Worm (Caenorhabditis elegans) whole organism, young adult: ENCODE results near the gene rab-3.

Experiments
- B0035.1 ChIP-seq: sonication (generic microtip); optimal IDR thresholded peaks from 2 replicates; lab custom pipeline; 2016; ENCODE audit warnings: missing genetic modification characterization, mild to moderate bottlenecking, missing compliant biosample characterization, missing genotype, missing genetic modification reagents
- B0336.3 ChIP-seq: fragments of 200-800 bp; sonication (Bioruptor generic); IDR thresholded peaks from 2 replicates; pipeline ENCODE4 v1.3.6; 2022; ENCODE audit warnings: missing genetic modification characterization, missing compliant biosample characterization
- F39B2.1 ChIP-seq: fragments of 200-800 bp; sonication (Bioruptor generic); IDR thresholded peaks from 2 replicates; pipeline ENCODE4 v1.3.6; 2022; ENCODE audit warnings: missing genetic modification reagents, missing genetic modification characterization, missing compliant biosample characterization
- Y56A3A.18 ChIP-seq: fragments of 200-800 bp; sonication (Bioruptor generic); IDR thresholded peaks from 2 replicates; pipeline ENCODE4 v1.3.6; 2022; ENCODE audit warnings: missing genetic modification reagents, missing genetic modification characterization, missing compliant biosample characterization
- ZK185.1 ChIP-seq: sonication (generic microtip); optimal IDR thresholded peaks from 2 replicates; lab custom pipeline; 2016; ENCODE audit warnings: mild to moderate bottlenecking, missing genetic modification characterization, missing compliant biosample characterization; ENCODE audit not compliant: poor library complexity, severe bottlenecking
- akir-1 ChIP-seq: fragments of 200-800 bp; sonication (Bioruptor generic); optimal IDR thresholded peaks from 2 replicates; lab custom pipeline; 2018; ENCODE audit warnings: mild to moderate bottlenecking, missing genetic modification characterization, moderate library complexity, missing compliant biosample characterization
- aptf-3 ChIP-seq: fragments of 200-800 bp; sonication (Bioruptor generic); IDR thresholded peaks from 2 replicates; pipeline ENCODE4 v1.3.6; 2022; ENCODE audit warnings: missing genetic modification characterization, missing compliant biosample characterization
- attf-5 ChIP-seq: fragments of 200-800 bp; sonication (Bioruptor generic); optimal IDR thresholded peaks from 2 replicates; lab custom pipeline; 2018; ENCODE audit warnings: mild to moderate bottlenecking, missing genetic modification characterization, missing compliant biosample characterization
- cebp-1 ChIP-seq, 2 experiments: fragments of 200-800 bp in 1 of 2; sonication (Bioruptor generic) in 1 of 2; sonication (generic microtip) in 1 of 2; IDR thresholded peaks in 1 of 2; optimal IDR thresholded peaks in 1 of 2; 2 replicates each; pipeline versions ENCODE4 v1.3.6 to Lab custom; 2017 to 2022; ENCODE audit warnings: missing compliant biosample characterization in 2 of 2, missing genetic modification characterization in 2 of 2, mild to moderate bottlenecking in 1 of 2, missing genetic modification reagents in 1 of 2, moderate library complexity in 1 of 2
- ceh-27 ChIP-seq: fragments of 200-800 bp; sonication (Bioruptor generic); optimal IDR thresholded peaks from 2 replicates; lab custom pipeline; 2018; ENCODE audit warnings: mild to moderate bottlenecking, missing genetic modification characterization, moderate library complexity, missing compliant biosample characterization
- ceh-91 ChIP-seq: fragments of 200-800 bp; sonication (Bioruptor generic); IDR thresholded peaks from 2 replicates; pipeline ENCODE4 v1.3.6; 2022; ENCODE audit warnings: missing genetic modification reagents, missing genetic modification characterization, missing compliant biosample characterization
- die-1 ChIP-seq: sonication (generic microtip); optimal IDR thresholded peaks from 2 replicates; lab custom pipeline; 2016; ENCODE audit warnings: missing genotype, mild to moderate bottlenecking, missing genetic modification characterization, missing compliant biosample characterization
- dox-1 ChIP-seq: fragments of 200-800 bp; sonication (Bioruptor generic); IDR thresholded peaks from 2 replicates; pipeline ENCODE4 v1.3.6; 2022; ENCODE audit warnings: missing genetic modification reagents, missing genetic modification characterization, missing compliant biosample characterization
- efl-1 ChIP-seq: fragments of 150-350 bp; optimal IDR thresholded peaks from 2 replicates; lab custom pipeline; 2014; ENCODE audit warnings: missing biosample characterization, missing genetic modification reagents, missing genetic modification characterization
- egl-18 ChIP-seq: fragments of 200-800 bp; sonication (Bioruptor generic); IDR thresholded peaks from 2 replicates; pipeline ENCODE4 v1.3.6; 2022; ENCODE audit warnings: missing genetic modification reagents, missing genetic modification characterization, missing compliant biosample characterization
- ets-4 ChIP-seq: fragments of 200-800 bp; sonication (Bioruptor generic); optimal IDR thresholded peaks from 2 replicates; lab custom pipeline; 2018; ENCODE audit warnings: mild to moderate bottlenecking, missing genetic modification characterization, missing compliant biosample characterization
- fkh-3 ChIP-seq: sonication (generic microtip); optimal IDR thresholded peaks from 2 replicates; lab custom pipeline; 2016; ENCODE audit warnings: mild to moderate bottlenecking, missing genetic modification characterization, missing compliant biosample characterization
- hlh-26 ChIP-seq: fragments of 200-800 bp; sonication (Bioruptor generic); conservative IDR thresholded peaks from 2 replicates; pipeline ENCODE4 v1.3.6; 2022; ENCODE audit warnings: missing genetic modification reagents, missing genetic modification characterization, missing compliant biosample characterization
- hsf-1 ChIP-seq: fragments of 200-800 bp; sonication (Bioruptor generic); IDR thresholded peaks from 2 replicates; pipeline ENCODE4 v1.3.6; 2022; ENCODE audit warnings: missing genetic modification reagents, missing genetic modification characterization, missing compliant biosample characterization
- lin-35 ChIP-seq, 3 experiments: fragments of 150-350 bp in 2 of 3; sonication (generic microtip) in 1 of 3; optimal IDR thresholded peaks; 2 replicates each; lab custom pipeline; 2014 to 2018; ENCODE audit warnings: missing biosample characterization in 3 of 3, missing genetic modification characterization in 3 of 3, missing genetic modification reagents in 3 of 3
- lin-54 ChIP-seq: fragments of 200-800 bp; sonication (Bioruptor generic); optimal IDR thresholded peaks from 2 replicates; lab custom pipeline; 2018; ENCODE audit warnings: mild to moderate bottlenecking, missing genetic modification characterization, missing compliant biosample characterization
- lsy-27 ChIP-seq: sonication (generic microtip); optimal IDR thresholded peaks from 2 replicates; lab custom pipeline; 2017; ENCODE audit warnings: missing genetic modification characterization, mild to moderate bottlenecking, missing compliant biosample characterization, antibody characterized with exemption, missing genotype, borderline replicate concordance; ENCODE audit not compliant: insufficient read depth
- nhr-80 ChIP-seq: sonication (generic microtip); optimal IDR thresholded peaks from 2 replicates; lab custom pipeline; 2016; ENCODE audit warnings: missing genetic modification characterization, missing compliant biosample characterization
- rec-8 ChIP-seq, 2 experiments: sonication (generic microtip); optimal IDR thresholded peaks; 2 replicates each; lab custom pipeline; 2016; ENCODE audit warnings: mild to moderate bottlenecking in 2 of 2, missing genetic modification characterization in 2 of 2, missing genetic modification reagents in 2 of 2, missing genotype in 2 of 2, missing biosample characterization in 1 of 2, missing compliant biosample characterization in 1 of 2, moderate library complexity in 1 of 2
- sdz-38 ChIP-seq: sonication (generic microtip); optimal IDR thresholded peaks from 2 replicates; lab custom pipeline; 2016; ENCODE audit warnings: missing genotype, missing genetic modification characterization, missing compliant biosample characterization
- snpc-1.3 ChIP-seq: sonication (generic microtip); optimal IDR thresholded peaks from 2 replicates; lab custom pipeline; 2017; ENCODE audit warnings: missing genetic modification characterization, mild to moderate bottlenecking, missing compliant biosample characterization, antibody characterized with exemption, moderate library complexity, missing genotype, missing genetic modification reagents; ENCODE audit not compliant: insufficient read depth
- sptf-2 ChIP-seq: fragments of 200-800 bp; sonication (Bioruptor generic); optimal IDR thresholded peaks from 2 replicates; lab custom pipeline; 2018; ENCODE audit warnings: mild to moderate bottlenecking, missing genetic modification characterization, missing compliant biosample characterization
- tbx-9 ChIP-seq: sonication (generic microtip); optimal IDR thresholded peaks from 2 replicates; lab custom pipeline; 2016; ENCODE audit warnings: borderline replicate concordance, missing genetic modification characterization, inconsistent platforms, missing compliant biosample characterization
- unc-130 ChIP-seq: sonication (generic microtip); optimal IDR thresholded peaks from 2 replicates; lab custom pipeline; 2016; ENCODE audit warnings: missing genetic modification reagents, missing genetic modification characterization, missing compliant biosample characterization
- ztf-26 ChIP-seq: sonication (generic microtip); optimal IDR thresholded peaks from 2 replicates; lab custom pipeline; 2017; ENCODE audit warnings: missing genetic modification characterization, missing compliant biosample characterization

Gene rab-3

DNA sequence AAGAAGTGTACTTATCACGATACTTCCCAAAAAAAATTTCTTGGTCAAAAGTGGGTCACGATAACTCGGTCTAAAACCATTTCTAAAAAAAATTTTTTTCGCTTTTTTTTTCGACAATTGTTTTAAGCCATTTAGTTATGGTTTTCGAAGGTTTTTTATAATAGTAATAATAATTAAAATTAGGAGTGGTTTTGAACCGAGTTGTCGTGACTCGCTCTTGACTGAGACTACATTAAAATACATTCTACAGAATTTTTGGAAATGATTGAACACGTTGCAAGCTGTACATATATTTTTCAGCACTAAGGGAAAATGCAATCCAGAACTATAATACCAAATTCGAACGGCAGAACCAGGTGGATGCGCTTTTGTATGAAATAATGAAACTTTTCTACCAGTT is 26.5 kb upstream of the rab-3 start, which contains the start of gene F10C1.8:
Gene F10C1.8 (plus strand): TSS at position 301 of the 400 bp plus-strand sequence.
- TF ChIP-seq ceh-91 (GFP tag; lab: Robert Waterston, UW) = no peak
- TF ChIP-seq B0336.3 (GFP tag; lab: Robert Waterston, UW) = no peak
- no peak for TF ChIP-seq rec-8 (tag; optimal IDR thresholded peaks at IDR 0.05; lab: Kevin White, UChicago)
- TF ChIP-seq sptf-2 (GFP tag; lab: Kevin White, UChicago) = no peak
- TF ChIP-seq B0035.1 (tag; lab: Kevin White, UChicago) = no peak
- no peak for TF ChIP-seq akir-1 (GFP tag; lab: Kevin White, UChicago)
- TF ChIP-seq efl-1 (GFP tag; lab: Kevin White, UChicago) = no peak
- no peak for TF ChIP-seq tbx-9 (tag; lab: Kevin White, UChicago)
- TF ChIP-seq F39B2.1 = no peak

DNA sequence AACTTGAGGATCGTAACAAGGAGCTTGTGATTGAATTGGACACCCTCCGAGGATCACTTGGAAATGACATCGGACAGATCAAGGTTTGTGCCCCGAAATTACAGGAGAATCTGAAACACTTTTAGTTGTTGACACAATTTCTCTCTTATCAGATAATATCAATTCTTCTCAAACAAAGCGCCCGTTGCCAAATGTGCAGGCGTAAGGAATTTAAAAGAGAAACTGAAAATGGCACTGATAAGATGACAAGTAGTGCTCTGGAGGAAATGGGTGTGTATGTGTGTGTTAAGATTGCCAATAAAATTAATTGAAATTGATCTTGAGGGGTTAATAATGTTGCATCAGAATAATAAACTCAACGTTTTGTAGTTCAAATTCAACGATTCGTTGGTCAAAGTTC is 23.7 kb upstream of the rab-3 start:
- TF ChIP-seq egl-18 (GFP tag; lab: Robert Waterston, UW) (no peak), die-1 (tag; lab: Kevin White, UChicago) (no peak), ZK185.1 (tag; lab: Kevin White, UChicago) (peak; percentile 29), ztf-26 (tag; lab: Kevin White, UChicago) (no peak), dox-1 (GFP tag; lab: Robert Waterston, UW) (peak; percentile 63), hsf-1 (GFP tag; lab: Robert Waterston, UW) (0 out of 2 replicates have a peak, but pooled peaks have one; percentile 37), nhr-80 (peak; percentile 96)

DNA sequence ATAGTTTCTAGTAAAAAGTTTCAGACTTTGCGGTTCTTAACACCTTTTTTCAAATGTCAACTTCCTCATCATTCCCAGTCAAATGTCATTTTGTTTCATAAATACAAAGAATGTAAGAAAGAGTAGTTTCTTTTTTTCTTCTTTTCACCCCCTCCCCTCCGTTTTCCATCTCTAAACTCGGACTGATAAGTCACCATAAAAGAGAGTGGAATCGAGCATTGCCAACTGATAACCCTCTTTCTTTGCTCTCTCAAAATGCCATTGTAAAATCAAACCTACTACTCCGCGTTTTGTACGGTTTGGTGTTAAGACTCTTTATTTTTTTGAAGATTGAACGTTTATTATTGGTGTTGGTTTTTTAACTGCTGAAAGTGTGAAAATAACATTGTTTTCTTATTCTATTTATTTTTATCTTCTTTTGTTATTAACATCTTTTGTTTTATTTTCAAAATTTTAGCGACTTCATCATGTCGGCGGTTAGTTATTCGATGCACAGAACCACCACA is 22.1 kb upstream of the rab-3 start, which contains the start of gene ifb-2:
Gene ifb-2 (plus strand): TSS at position 456 of the 506 bp plus-strand sequence.
- TF ChIP-seq egl-18 (GFP tag; lab: Robert Waterston, UW) = no peak
- TF ChIP-seq lin-54 = no peak
- peak; percentile 92 for TF ChIP-seq nhr-80
- no peak for TF ChIP-seq fkh-3 (tag; lab: Kevin White, UChicago)
- no peak for TF ChIP-seq cebp-1 (GFP tag; IDR thresholded peaks at IDR 0.05; lab: Robert Waterston, UW)
- no peak for TF ChIP-seq cebp-1 (tag; optimal IDR thresholded peaks at IDR 0.05; lab: Kevin White, UChicago)
- TF ChIP-seq dox-1 (GFP tag; lab: Robert Waterston, UW) = 0 out of 2 replicates have a peak, but pooled peaks have one; percentile 15
- TF ChIP-seq ZK185.1 (tag; lab: Kevin White, UChicago) = no peak
- no peak for TF ChIP-seq Y56A3A.18
- TF ChIP-seq snpc-1.3 (tag; lab: Kevin White, UChicago) = no peak
- TF ChIP-seq lsy-27 = no peak
- no peak for TF ChIP-seq aptf-3 (GFP tag; lab: Robert Waterston, UW)
- no peak for TF ChIP-seq attf-5 (GFP tag; lab: Kevin White, UChicago)
- no peak for TF ChIP-seq lin-35 (GFP tag; optimal IDR thresholded peaks at IDR 0.05; lab: Kevin White, UChicago)
- TF ChIP-seq sdz-38 (tag; lab: Kevin White, UChicago) = no peak

DNA sequence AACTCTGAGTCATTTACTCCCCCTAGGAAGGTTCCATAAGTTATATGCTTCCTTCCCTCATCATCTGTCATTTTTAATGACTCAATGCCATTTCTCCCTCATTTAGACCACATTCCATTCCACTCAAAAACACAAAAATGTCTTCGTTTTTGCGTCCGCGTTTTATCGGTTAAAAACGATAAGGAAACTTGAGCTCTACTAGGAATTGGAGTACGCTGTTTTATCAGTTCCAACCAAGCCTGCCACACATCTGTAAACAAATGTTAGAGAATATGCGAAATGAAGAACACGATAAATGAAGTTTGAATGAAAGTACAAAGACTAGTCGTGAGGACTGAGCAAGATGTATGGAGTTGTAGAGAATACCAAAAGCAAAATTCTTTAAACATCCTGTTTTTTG is 20.7 kb upstream of the rab-3 start:
- TF ChIP-seq nhr-80 = peak; percentile 89
- TF ChIP-seq ceh-27 (GFP tag; lab: Kevin White, UChicago) = no peak
- TF ChIP-seq ets-4 = peak; percentile 31
- no peak for TF ChIP-seq unc-130 (GFP tag; lab: Kevin White, UChicago)
- 0 out of 2 replicates have a peak, but pooled peaks have one; percentile 26 for TF ChIP-seq dox-1 (GFP tag; lab: Robert Waterston, UW)
- TF ChIP-seq hlh-26 (GFP tag; lab: Robert Waterston, UW) = no peak
